Fruit fly (Drosophila melanogaster) whole organism, embryonic: ENCODE measurements around the gene lectin-33A.

Source experiments
- ATbp ChIP-seq: fragments of 200-800 bp; sonication (Bioruptor generic); optimal IDR thresholded peaks from 2 replicates; lab custom pipeline; 2017; ENCODE audit warnings: missing biosample characterization, mild to moderate bottlenecking, missing genetic modification characterization, missing genetic modification reagents
- Atf6 ChIP-seq: fragments of 200-800 bp; sonication (Bioruptor generic); IDR thresholded peaks from 2 replicates; pipeline ENCODE4 v1.3.6; 2022; ENCODE audit warnings: missing biosample characterization, missing genetic modification characterization
- Bgb ChIP-seq: fragments of 200-800 bp; sonication (Bioruptor generic); IDR thresholded peaks from 2 replicates; pipeline ENCODE4 v1.3.6; 2022; ENCODE audit warnings: missing biosample characterization, missing genetic modification characterization; ENCODE audit not compliant: partially characterized antibody
- CG10565 ChIP-seq: fragments of 200-800 bp; sonication (Bioruptor generic); optimal IDR thresholded peaks from 3 replicates; lab custom pipeline; 2016; ENCODE audit warnings: missing biosample characterization, mild to moderate bottlenecking, missing genetic modification characterization
- CG10654 ChIP-seq: fragments of 200-800 bp; sonication (Bioruptor generic); optimal IDR thresholded peaks from 2 replicates; lab custom pipeline; 2016; ENCODE audit warnings: missing biosample characterization, missing genetic modification characterization
- CG11560 ChIP-seq: fragments of 200-800 bp; sonication (Bioruptor generic); IDR thresholded peaks from 3 replicates; pipeline ENCODE4 v1.3.6; 2022; ENCODE audit warnings: missing biosample characterization, missing genetic modification characterization
- CG12942 ChIP-seq: fragments of 200-800 bp; sonication (Bioruptor generic); optimal IDR thresholded peaks from 3 replicates; lab custom pipeline; 2016; ENCODE audit warnings: missing biosample characterization, missing genetic modification characterization
- CG15479 ChIP-seq: fragments of 200-800 bp; sonication (Bioruptor generic); optimal IDR thresholded peaks from 3 replicates; lab custom pipeline; 2019; ENCODE audit warnings: missing biosample characterization, mild to moderate bottlenecking, missing genetic modification characterization, moderate library complexity
- CG1603 ChIP-seq: fragments of 200-800 bp; sonication (Bioruptor generic); optimal IDR thresholded peaks from 2 replicates; lab custom pipeline; 2019; ENCODE audit warnings: missing biosample characterization, mild to moderate bottlenecking, missing genetic modification characterization, moderate library complexity
- CG2199 ChIP-seq: fragments of 200-800 bp; sonication (Bioruptor generic); IDR thresholded peaks from 3 replicates; pipeline ENCODE4 v1.3.6; 2022; ENCODE audit warnings: missing biosample characterization, missing genetic modification characterization
- CG2202 ChIP-seq: fragments of 200-800 bp; sonication (Bioruptor generic); optimal IDR thresholded peaks from 2 replicates; lab custom pipeline; 2018; ENCODE audit warnings: missing biosample characterization, mild to moderate bottlenecking, missing genetic modification characterization
- CG2889 ChIP-seq: fragments of 200-800 bp; sonication (Bioruptor generic); IDR thresholded peaks from 3 replicates; pipeline ENCODE4 v1.3.6; 2022; ENCODE audit warnings: missing biosample characterization, missing genetic modification characterization
- CG31441 ChIP-seq: fragments of 200-800 bp; sonication (Bioruptor generic); IDR thresholded peaks from 2 replicates; pipeline ENCODE4 v1.3.6; 2022; ENCODE audit warnings: missing biosample characterization, missing genetic modification characterization
- CG3163 ChIP-seq: fragments of 200-800 bp; sonication (Bioruptor generic); optimal IDR thresholded peaks from 3 replicates; lab custom pipeline; 2016; ENCODE audit warnings: missing biosample characterization, missing genetic modification characterization
- CG3407 ChIP-seq: fragments of 200-800 bp; sonication (Bioruptor generic); optimal IDR thresholded peaks from 2 replicates; lab custom pipeline; 2018; ENCODE audit warnings: missing biosample characterization, mild to moderate bottlenecking, missing genetic modification characterization
- CG4404 ChIP-seq: fragments of 200-800 bp; sonication (Bioruptor generic); IDR thresholded peaks from 2 replicates; pipeline ENCODE4 v1.3.6; 2022; ENCODE audit warnings: missing biosample characterization, missing genetic modification characterization
- CG5245 ChIP-seq: fragments of 200-800 bp; sonication (Bioruptor generic); optimal IDR thresholded peaks from 3 replicates; lab custom pipeline; 2016; ENCODE audit warnings: missing biosample characterization, missing genetic modification characterization
- CG8089 ChIP-seq: fragments of 200-800 bp; sonication (Bioruptor generic); optimal IDR thresholded peaks from 3 replicates; lab custom pipeline; 2016; ENCODE audit warnings: missing biosample characterization, missing genetic modification characterization
- CG8290 ChIP-seq, 3 experiments: fragments of 200-800 bp; sonication (Bioruptor generic); optimal IDR thresholded peaks; 2 replicates each; lab custom pipeline; 2016 to 2019; ENCODE audit warnings: missing biosample characterization in 3 of 3, missing genetic modification characterization in 3 of 3, mild to moderate bottlenecking in 2 of 3, moderate library complexity in 1 of 3
- CG8388 ChIP-seq: fragments of 200-800 bp; sonication (Bioruptor generic); optimal IDR thresholded peaks from 2 replicates; lab custom pipeline; 2019; ENCODE audit warnings: missing biosample characterization, mild to moderate bottlenecking, missing genetic modification characterization, moderate library complexity
- CG8478 ChIP-seq: fragments of >200 bp; optimal IDR thresholded peaks from 2 replicates; lab custom pipeline; 2018
- Gug ChIP-seq: fragments of 200-800 bp; sonication (Bioruptor generic); IDR thresholded peaks from 4 replicates; pipeline ENCODE4 v1.3.6; 2022; ENCODE audit warnings: missing biosample characterization, missing genetic modification characterization
- H15 ChIP-seq: fragments of 200-800 bp; sonication (Bioruptor generic); IDR thresholded peaks from 3 replicates; pipeline ENCODE4 v1.3.6; 2022; ENCODE audit warnings: missing biosample characterization, missing genetic modification characterization
- Hr39 ChIP-seq: fragments of >200 bp; optimal IDR thresholded peaks from 2 replicates; lab custom pipeline; 2017
- Max ChIP-seq: fragments of 200-800 bp; sonication (Bioruptor generic); optimal IDR thresholded peaks from 2 replicates; lab custom pipeline; 2016; ENCODE audit warnings: missing biosample characterization, mild to moderate bottlenecking, missing genetic modification characterization
- Nf-YA ChIP-seq: fragments of 200-800 bp; sonication (Bioruptor generic); IDR thresholded peaks from 2 replicates; pipeline ENCODE4 v1.3.6; 2022; ENCODE audit warnings: missing biosample characterization, missing genetic modification characterization
- Oli ChIP-seq: fragments of 200-800 bp; sonication (Bioruptor generic); optimal IDR thresholded peaks from 2 replicates; lab custom pipeline; 2018; ENCODE audit warnings: missing biosample characterization, mild to moderate bottlenecking, missing genetic modification characterization, moderate library complexity
- Opbp ChIP-seq: fragments of 200-800 bp; sonication (Bioruptor generic); IDR thresholded peaks from 3 replicates; pipeline ENCODE4 v1.3.6; 2022; ENCODE audit warnings: missing biosample characterization, missing genetic modification characterization; ENCODE audit not compliant: partially characterized antibody
- Sox102F ChIP-seq: fragments of 200-800 bp; sonication (Bioruptor generic); optimal IDR thresholded peaks from 2 replicates; lab custom pipeline; 2018; ENCODE audit warnings: missing biosample characterization, mild to moderate bottlenecking, missing genetic modification characterization, moderate library complexity
- ac ChIP-seq: fragments of 200-800 bp; sonication (Bioruptor generic); optimal IDR thresholded peaks from 3 replicates; lab custom pipeline; 2017; ENCODE audit warnings: missing biosample characterization, mild to moderate bottlenecking, missing genetic modification characterization
- az2 ChIP-seq: fragments of 200-800 bp; sonication (Bioruptor generic); optimal IDR thresholded peaks from 3 replicates; lab custom pipeline; 2016; ENCODE audit warnings: missing biosample characterization, missing genetic modification characterization
- da ChIP-seq: fragments of 200-800 bp; sonication (Bioruptor generic); optimal IDR thresholded peaks from 2 replicates; lab custom pipeline; 2016; ENCODE audit warnings: missing biosample characterization, missing genetic modification characterization
- fd64A ChIP-seq: fragments of 200-800 bp; sonication (Bioruptor generic); optimal IDR thresholded peaks from 3 replicates; lab custom pipeline; 2018; ENCODE audit warnings: missing biosample characterization, mild to moderate bottlenecking, missing genetic modification characterization
- gem ChIP-seq: fragments of 200-800 bp; sonication (Bioruptor generic); optimal IDR thresholded peaks from 2 replicates; lab custom pipeline; 2019; ENCODE audit warnings: missing biosample characterization, mild to moderate bottlenecking, missing genetic modification characterization, moderate library complexity
- hbn ChIP-seq: fragments of 200-800 bp; sonication (Bioruptor generic); IDR thresholded peaks from 2 replicates; pipeline ENCODE4 v1.3.6; 2022; ENCODE audit warnings: missing biosample characterization, missing genetic modification characterization; ENCODE audit not compliant: partially characterized antibody
- her ChIP-seq: fragments of 200-800 bp; sonication (Bioruptor generic); optimal IDR thresholded peaks from 2 replicates; lab custom pipeline; 2016; ENCODE audit warnings: missing biosample characterization, missing genetic modification characterization
- ind ChIP-seq: fragments of 200-800 bp; sonication (Bioruptor generic); optimal IDR thresholded peaks from 3 replicates; lab custom pipeline; 2016; ENCODE audit warnings: missing biosample characterization, missing genetic modification characterization
- kah ChIP-seq: fragments of 200-800 bp; sonication (Bioruptor generic); optimal IDR thresholded peaks from 2 replicates; lab custom pipeline; 2018; ENCODE audit warnings: missing biosample characterization, mild to moderate bottlenecking, missing genetic modification characterization
- klu ChIP-seq: fragments of 200-800 bp; sonication (Bioruptor generic); IDR thresholded peaks from 2 replicates; pipeline ENCODE4 v1.3.6; 2022; ENCODE audit warnings: missing biosample characterization, missing genetic modification characterization
- luna ChIP-seq: fragments of 200-800 bp; sonication (Bioruptor generic); optimal IDR thresholded peaks from 2 replicates; lab custom pipeline; 2016; ENCODE audit warnings: missing biosample characterization, missing genetic modification characterization
- onecut ChIP-seq: fragments of 200-800 bp; sonication (Bioruptor generic); IDR thresholded peaks from 2 replicates; pipeline ENCODE4 v1.3.6; 2022; ENCODE audit warnings: missing biosample characterization, missing genetic modification characterization
- pfk ChIP-seq: fragments of 200-800 bp; sonication (Bioruptor generic); optimal IDR thresholded peaks from 2 replicates; lab custom pipeline; 2018; ENCODE audit warnings: missing biosample characterization, mild to moderate bottlenecking, missing genetic modification characterization, moderate library complexity
- pita ChIP-seq: fragments of 200-800 bp; sonication (Bioruptor generic); optimal IDR thresholded peaks from 2 replicates; lab custom pipeline; 2017; ENCODE audit warnings: missing biosample characterization, mild to moderate bottlenecking, missing genetic modification characterization
- pzg ChIP-seq: fragments of 200-800 bp; sonication (Bioruptor generic); optimal IDR thresholded peaks from 3 replicates; lab custom pipeline; 2018; ENCODE audit warnings: missing biosample characterization, mild to moderate bottlenecking, missing genetic modification characterization, moderate library complexity
- salm ChIP-seq: fragments of 200-800 bp; sonication (Bioruptor generic); optimal IDR thresholded peaks from 2 replicates; lab custom pipeline; 2018; ENCODE audit warnings: missing biosample characterization, mild to moderate bottlenecking, missing genetic modification characterization
- sima ChIP-seq: fragments of 200-800 bp; sonication (Bioruptor generic); optimal IDR thresholded peaks from 2 replicates; lab custom pipeline; 2016; ENCODE audit warnings: missing biosample characterization, missing genetic modification characterization
- stwl ChIP-seq: fragments of 200-800 bp; sonication (Bioruptor generic); optimal IDR thresholded peaks from 3 replicates; lab custom pipeline; 2018; ENCODE audit warnings: missing biosample characterization, mild to moderate bottlenecking, missing genetic modification characterization, moderate library complexity
- twi ChIP-seq: fragments of 200-800 bp; optimal IDR thresholded peaks from 2 replicates; lab custom pipeline; 2019; ENCODE audit warnings: missing biosample characterization, mild to moderate bottlenecking, missing genetic modification characterization, moderate library complexity
- vvl ChIP-seq: fragments of 200-800 bp; sonication (Bioruptor generic); IDR thresholded peaks from 2 replicates; pipeline ENCODE4 v1.3.6; 2022; ENCODE audit warnings: missing biosample characterization, missing genetic modification characterization
- yki ChIP-seq: fragments of >200 bp; optimal IDR thresholded peaks from 3 replicates; lab custom pipeline; 2018

The lectin-33A gene

DNA sequence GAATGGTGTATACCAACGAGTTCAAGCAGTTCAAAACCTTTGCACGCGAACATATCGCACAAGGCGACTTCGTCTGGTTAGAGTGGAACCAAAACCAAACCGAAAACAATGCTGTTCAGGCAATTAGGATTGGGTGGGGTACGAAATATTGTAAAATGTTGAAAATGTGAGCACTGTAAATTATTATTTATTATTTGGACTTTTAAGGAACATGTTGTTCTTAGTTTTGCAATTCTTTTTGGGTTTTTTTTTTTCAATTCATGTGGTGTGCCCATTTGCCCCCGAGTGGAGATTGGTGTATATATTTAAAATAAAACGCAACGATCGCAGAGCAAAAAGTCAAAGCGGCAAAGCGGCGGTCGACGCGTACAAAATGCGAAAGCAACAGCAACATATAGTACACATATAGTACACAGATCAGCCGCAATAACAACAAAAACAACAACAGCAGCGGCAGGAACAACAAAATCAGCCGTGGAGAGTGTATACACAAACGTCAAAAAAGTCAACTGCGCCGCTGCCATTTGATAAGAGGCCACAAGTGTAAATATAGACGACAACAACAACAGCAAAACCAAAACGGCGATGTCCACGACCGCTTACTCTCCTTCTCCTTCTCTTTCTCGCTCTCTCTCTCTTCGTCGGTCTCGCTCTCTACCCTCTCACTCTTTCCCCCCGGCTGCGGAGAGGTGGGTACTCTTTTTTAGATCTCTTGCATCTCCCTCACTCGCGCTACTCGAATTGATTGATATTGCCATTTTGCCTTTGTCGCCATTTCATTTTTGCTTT, 43.0 kb downstream of the lectin-33A start:
- TF ChIP-seq CG12942 (no peak), hbn (GFP tag; lab: Robert Waterston, UW) (no peak), vvl (no peak), yki (lab: Kevin White, UChicago) (peak; percentile 32), pzg (GFP tag; lab: Kevin White, UChicago) (no peak), CG8089 (peak; percentile 17), az2 (peak; percentile 20), CG2199 (no peak), Sox102F (GFP tag; lab: Kevin White, UChicago) (peak; percentile 31), CG3407 (GFP tag; lab: Kevin White, UChicago) (peak; percentile 59), klu (no peak), Gug (GFP tag; lab: Robert Waterston, UW) (no peak; the same call in 3 of the 4 replicates), kah (peak; percentile 14), CG4404 (GFP tag; lab: Robert Waterston, UW) (no peak), CG31441 (peak; percentile 58), ac (no peak), ind (GFP tag; lab: Kevin White, UChicago) (peak; percentile 25), her (GFP tag; lab: Kevin White, UChicago) (no peak), CG10654 (GFP tag; lab: Kevin White, UChicago) (no peak), sima (no peak), Hr39 (lab: Kevin White, UChicago) (no peak), CG2202 (tag; lab: Kevin White, UChicago) (no peak), pita (no peak), CG8290 (GFP tag; optimal IDR thresholded peaks at IDR 0.05; lab: Kevin White, UChicago) (no peak), CG8290 (tag; optimal IDR thresholded peaks at IDR 0.05; lab: Kevin White, UChicago) (peak in 1 of 2 experiments; percentile 41), Max (no peak), luna (GFP tag; lab: Kevin White, UChicago) (no peak), pfk (GFP tag; lab: Kevin White, UChicago) (peak; percentile 36), fd64A (GFP tag; lab: Kevin White, UChicago) (peak; percentile 63), CG3163 (GFP tag; lab: Kevin White, UChicago) (peak; percentile 87), Nf-YA (GFP tag; lab: Robert Waterston, UW) (no peak), Oli (peak; percentile 48), stwl (no peak), CG10565 (GFP tag; lab: Kevin White, UChicago) (no peak), H15 (no peak; the same call in 2 of the 3 replicates), gem (tag; lab: Kevin White, UChicago) (peak; percentile 44), CG15479 (GFP tag; lab: Kevin White, UChicago) (no peak), Opbp (no peak), CG11560 (tag; lab: Robert Waterston, UW) (no peak), Bgb (GFP tag; lab: Robert Waterston, UW) (0 out of 2 replicates have a peak, but pooled peaks have one; percentile 22), ATbp (GFP tag; lab: Kevin White, UChicago) (peak; percentile 85), CG2889 (no peak), CG5245 (GFP tag; lab: Kevin White, UChicago) (no peak), Atf6 (GFP tag; lab: Robert Waterston, UW) (peak; percentile 31; the same call in 1 of the 2 replicates), salm (tag; lab: Kevin White, UChicago) (no peak), twi (tag; lab: Kevin White, UChicago) (no peak), onecut (peak; percentile 53), CG8388 (GFP tag; lab: Kevin White, UChicago) (no peak), da (GFP tag; lab: Kevin White, UChicago) (no peak), CG8478 (lab: Kevin White, UChicago) (no peak), CG1603 (tag; lab: Kevin White, UChicago) (peak; percentile 6)
